Worm (Caenorhabditis elegans) whole organism, late embryonic: ENCODE data around the gene nhr-109.

Experiments used
- C08G9.2 ChIP-seq: sonication (generic microtip); optimal IDR thresholded peaks from 2 replicates; lab custom pipeline; 2016; ENCODE audit warnings: mild to moderate bottlenecking, missing genetic modification characterization, moderate library complexity, missing compliant biosample characterization
- F13H6.1 ChIP-seq: sonication (generic microtip); optimal IDR thresholded peaks from 2 replicates; lab custom pipeline; 2016; ENCODE audit warnings: missing genetic modification characterization, missing compliant biosample characterization
- K09A11.1 ChIP-seq: sonication (generic microtip); optimal IDR thresholded peaks from 2 replicates; lab custom pipeline; 2017; ENCODE audit warnings: antibody characterized with exemption, mild to moderate bottlenecking, missing genetic modification characterization, missing compliant biosample characterization; ENCODE audit not compliant: insufficient read depth
- ahr-1 ChIP-seq: sonication (generic microtip); optimal IDR thresholded peaks from 2 replicates; lab custom pipeline; 2016; ENCODE audit warnings: missing genetic modification characterization, missing compliant biosample characterization
- ama-1 ChIP-seq: fragments of 150-350 bp; optimal IDR thresholded peaks from 2 replicates; lab custom pipeline; 2014
- ceh-14 ChIP-seq: sonication (generic microtip); optimal IDR thresholded peaks from 2 replicates; lab custom pipeline; 2016; ENCODE audit warnings: missing genotype, missing genetic modification characterization, missing compliant biosample characterization
- ceh-18 ChIP-seq: sonication (generic microtip); optimal IDR thresholded peaks from 2 replicates; lab custom pipeline; 2016; ENCODE audit warnings: missing genetic modification characterization, missing compliant biosample characterization
- ceh-2 ChIP-seq: sonication (generic microtip); optimal IDR thresholded peaks from 2 replicates; lab custom pipeline; 2016; ENCODE audit warnings: missing genotype, missing genetic modification characterization, missing compliant biosample characterization
- ceh-22 ChIP-seq: sonication (generic microtip); optimal IDR thresholded peaks from 2 replicates; lab custom pipeline; 2017; ENCODE audit warnings: missing biosample characterization, missing genetic modification characterization
- ceh-31 ChIP-seq: sonication (generic microtip); optimal IDR thresholded peaks from 2 replicates; lab custom pipeline; 2016; ENCODE audit warnings: missing genetic modification characterization, missing compliant biosample characterization
- ceh-48 ChIP-seq: sonication (generic microtip); optimal IDR thresholded peaks from 2 replicates; lab custom pipeline; 2016; ENCODE audit warnings: missing genetic modification characterization, inconsistent platforms, missing compliant biosample characterization
- ceh-6 ChIP-seq: fragments of 200-800 bp; sonication (Bioruptor generic); optimal IDR thresholded peaks from 2 replicates; lab custom pipeline; 2018; ENCODE audit warnings: mild to moderate bottlenecking, missing genetic modification characterization, missing compliant biosample characterization
- ceh-9 ChIP-seq: sonication (generic microtip); optimal IDR thresholded peaks from 2 replicates; lab custom pipeline; 2016; ENCODE audit warnings: mild to moderate bottlenecking, missing genetic modification characterization, inconsistent platforms, missing compliant biosample characterization
- che-1 ChIP-seq: sonication (generic microtip); optimal IDR thresholded peaks from 2 replicates; lab custom pipeline; 2016; ENCODE audit warnings: mild to moderate bottlenecking, missing genetic modification characterization, missing compliant biosample characterization
- dve-1 ChIP-seq: sonication (generic microtip); optimal IDR thresholded peaks from 2 replicates; lab custom pipeline; 2017; ENCODE audit warnings: antibody characterized with exemption, mild to moderate bottlenecking, missing genetic modification characterization, missing compliant biosample characterization
- elt-2 ChIP-seq: sonication (generic microtip); optimal IDR thresholded peaks from 2 replicates; lab custom pipeline; 2016; ENCODE audit warnings: missing genetic modification reagents, missing genetic modification characterization, missing compliant biosample characterization
- elt-4 ChIP-seq: sonication (generic microtip); optimal IDR thresholded peaks from 2 replicates; lab custom pipeline; 2016; ENCODE audit warnings: missing genetic modification characterization, missing compliant biosample characterization
- ets-4 ChIP-seq: sonication (generic microtip); optimal IDR thresholded peaks from 2 replicates; lab custom pipeline; 2016; ENCODE audit warnings: missing genetic modification characterization, missing compliant biosample characterization
- eyg-1 ChIP-seq: sonication (generic microtip); optimal IDR thresholded peaks from 2 replicates; lab custom pipeline; 2016; ENCODE audit warnings: missing genotype, missing genetic modification characterization, missing compliant biosample characterization
- gmeb-2 ChIP-seq: sonication (generic microtip); optimal IDR thresholded peaks from 2 replicates; lab custom pipeline; 2016; ENCODE audit warnings: missing genetic modification characterization, inconsistent platforms, missing compliant biosample characterization
- hlh-15 ChIP-seq: sonication (generic microtip); optimal IDR thresholded peaks from 2 replicates; lab custom pipeline; 2016; ENCODE audit warnings: missing genetic modification characterization, missing compliant biosample characterization
- hlh-30 ChIP-seq: sonication (generic microtip); optimal IDR thresholded peaks from 2 replicates; lab custom pipeline; 2017; ENCODE audit warnings: antibody characterized with exemption, missing genetic modification characterization, missing compliant biosample characterization; ENCODE audit not compliant: insufficient read depth
- lim-6 ChIP-seq: sonication (generic microtip); optimal IDR thresholded peaks from 2 replicates; lab custom pipeline; 2016; ENCODE audit warnings: missing genetic modification characterization, missing compliant biosample characterization
- nfya-1 ChIP-seq: sonication (generic microtip); optimal IDR thresholded peaks from 2 replicates; lab custom pipeline; 2017; ENCODE audit warnings: missing genetic modification characterization, mild to moderate bottlenecking, missing compliant biosample characterization, antibody characterized with exemption, moderate library complexity
- nhr-232 ChIP-seq: sonication (generic microtip); optimal IDR thresholded peaks from 2 replicates; lab custom pipeline; 2016; ENCODE audit warnings: missing genetic modification characterization, missing compliant biosample characterization
- npax-4 ChIP-seq: sonication (generic microtip); optimal IDR thresholded peaks from 2 replicates; lab custom pipeline; 2016; ENCODE audit warnings: missing genetic modification characterization, missing compliant biosample characterization
- pax-1 ChIP-seq: fragments of 150-350 bp; optimal IDR thresholded peaks from 2 replicates; lab custom pipeline; 2014; ENCODE audit warnings: missing biosample characterization, missing genetic modification characterization
- pqm-1 ChIP-seq: sonication (generic microtip); optimal IDR thresholded peaks from 2 replicates; lab custom pipeline; 2016; ENCODE audit warnings: missing genetic modification characterization, missing compliant biosample characterization
- rnt-1 ChIP-seq: sonication (generic microtip); optimal IDR thresholded peaks from 2 replicates; lab custom pipeline; 2016; ENCODE audit warnings: missing genetic modification characterization, missing compliant biosample characterization
- sox-4 ChIP-seq: sonication (generic microtip); optimal IDR thresholded peaks from 2 replicates; lab custom pipeline; 2017; ENCODE audit warnings: mild to moderate bottlenecking, missing genetic modification characterization, inconsistent platforms, missing compliant biosample characterization
- syd-9 ChIP-seq: sonication (generic microtip); optimal IDR thresholded peaks from 2 replicates; lab custom pipeline; 2016; ENCODE audit warnings: mild to moderate bottlenecking, missing genetic modification characterization, moderate library complexity, missing compliant biosample characterization
- tbx-2 ChIP-seq: sonication (generic microtip); optimal IDR thresholded peaks from 2 replicates; lab custom pipeline; 2016; ENCODE audit warnings: missing genetic modification characterization, missing compliant biosample characterization
- ttx-3 ChIP-seq: sonication (generic microtip); optimal IDR thresholded peaks from 2 replicates; lab custom pipeline; 2016; ENCODE audit warnings: missing genetic modification reagents, missing genetic modification characterization, missing compliant biosample characterization
- unc-42 ChIP-seq: sonication (generic microtip); optimal IDR thresholded peaks from 2 replicates; lab custom pipeline; 2016; ENCODE audit warnings: missing genotype, missing genetic modification characterization, missing compliant biosample characterization
- unc-55 ChIP-seq: sonication (generic microtip); optimal IDR thresholded peaks from 2 replicates; lab custom pipeline; 2017; ENCODE audit warnings: missing biosample characterization, missing genetic modification reagents, missing genetic modification characterization
- unc-86 ChIP-seq: sonication (generic microtip); optimal IDR thresholded peaks from 2 replicates; lab custom pipeline; 2016; ENCODE audit warnings: missing genetic modification characterization, missing compliant biosample characterization
- zip-5 ChIP-seq: sonication (generic microtip); optimal IDR thresholded peaks from 2 replicates; lab custom pipeline; 2016; ENCODE audit warnings: missing genetic modification characterization, missing compliant biosample characterization
- ztf-16 ChIP-seq: sonication (generic microtip); optimal IDR thresholded peaks from 2 replicates; lab custom pipeline; 2017; ENCODE audit warnings: missing genetic modification characterization, missing compliant biosample characterization

nhr-109 gene

ce11 chrII:4454823-4455222 lies 21.7 kb downstream of the nhr-109 start:
- no peak for TF ChIP-seq C08G9.2 (tag; lab: Kevin White, UChicago)
- TF ChIP-seq dve-1 (tag; lab: Kevin White, UChicago), result peak; percentile 63
- no peak for TF ChIP-seq che-1
- no peak for TF ChIP-seq ceh-22 (tag; lab: Kevin White, UChicago)
- TF ChIP-seq elt-2 (tag; lab: Kevin White, UChicago), result no peak

- peak; percentile 59 for TF ChIP-seq ceh-31 (tag; lab: Kevin White, UChicago)
- TF ChIP-seq unc-42 (tag; lab: Kevin White, UChicago), result peak; percentile 53
- TF ChIP-seq ceh-18 (tag; lab: Kevin White, UChicago), result peak; percentile 39
- TF ChIP-seq lim-6 (tag; lab: Kevin White, UChicago), result peak; percentile 11
- TF ChIP-seq ceh-9 (tag; lab: Kevin White, UChicago), result no peak
- TF ChIP-seq pax-1 (tag; lab: Kevin White, UChicago), result no peak
- TF ChIP-seq ceh-14 (tag; lab: Kevin White, UChicago), result peak; percentile 42
- TF ChIP-seq, all 69 proteins: peak for 5
These were observed 22.9 kb downstream of the nhr-109 start for ce11 chrII:4456024-4456423.

ce11 chrII:4460297-4460696 lies 27.1 kb downstream of the nhr-109 start:
- no peak for TF ChIP-seq unc-42 (tag; lab: Kevin White, UChicago)
- TF ChIP-seq hlh-30, result no peak
- no peak for TF ChIP-seq lim-6 (tag; lab: Kevin White, UChicago)
- TF ChIP-seq ets-4 (tag; lab: Kevin White, UChicago), result no peak

ce11 chrII:4460851-4461250 lies 27.7 kb downstream of the nhr-109 start, which contains the start of the genes T12C9.7 and vps-18:
Gene T12C9.7 (minus strand): TSS chrII:4460951.
Gene vps-18 (plus strand): TSS chrII:4461130.
- TF ChIP-seq F13H6.1 (tag; lab: Kevin White, UChicago), result no peak
- no peak for TF ChIP-seq gmeb-2 (tag; lab: Kevin White, UChicago)
- TF ChIP-seq ahr-1, result no peak
- TF ChIP-seq ceh-6 (GFP tag; lab: Kevin White, UChicago), result no peak
- TF ChIP-seq ceh-14 (tag; lab: Kevin White, UChicago), result no peak
- TF ChIP-seq ceh-9 (tag; lab: Kevin White, UChicago), result no peak
- no peak for TF ChIP-seq ztf-16 (tag; lab: Kevin White, UChicago)
- no peak for TF ChIP-seq unc-55 (GFP tag; lab: Kevin White, UChicago)
- TF ChIP-seq ceh-48 (tag; lab: Kevin White, UChicago), result no peak
- TF ChIP-seq syd-9 (tag; lab: Kevin White, UChicago), result no peak
- no peak for TF ChIP-seq nfya-1 (tag; lab: Kevin White, UChicago)
- no peak for TF ChIP-seq dve-1 (tag; lab: Kevin White, UChicago)
- no peak for TF ChIP-seq npax-4 (tag; lab: Kevin White, UChicago)
- TF ChIP-seq K09A11.1 (tag; lab: Kevin White, UChicago), result no peak
- TF ChIP-seq unc-86, result no peak
- no peak for TF ChIP-seq sox-4 (tag; lab: Kevin White, UChicago)
- no peak for TF ChIP-seq hlh-15 (tag; lab: Kevin White, UChicago)
- no peak for TF ChIP-seq hlh-30
- no peak for TF ChIP-seq nhr-232

- TF ChIP-seq zip-5 (tag; lab: Kevin White, UChicago), result no peak
- no peak for TF ChIP-seq rnt-1 (tag; lab: Kevin White, UChicago)
- TF ChIP-seq tbx-2 (tag; lab: Kevin White, UChicago), result no peak
- TF ChIP-seq elt-4, result no peak
- TF ChIP-seq dve-1 (tag; lab: Kevin White, UChicago), result no peak
- TF ChIP-seq eyg-1 (tag; lab: Kevin White, UChicago), result no peak
- TF ChIP-seq pqm-1 (tag; lab: Kevin White, UChicago), result no peak
- TF ChIP-seq ttx-3, result no peak
- no peak for TF ChIP-seq ceh-2
- no peak for TF ChIP-seq ceh-6 (GFP tag; lab: Kevin White, UChicago)
- TF ChIP-seq ceh-18 (tag; lab: Kevin White, UChicago), result no peak
- TF ChIP-seq ama-1 (lab: Kevin White, UChicago), result no peak
- TF ChIP-seq, all 69 proteins: peak for 0
These were observed 29.7 kb downstream of the nhr-109 start for ce11 chrII:4462842-4463241.
